Fruit fly (Drosophila melanogaster): ENCODE results near the gene TpnC73F.

The TpnC73F gene

DNA sequence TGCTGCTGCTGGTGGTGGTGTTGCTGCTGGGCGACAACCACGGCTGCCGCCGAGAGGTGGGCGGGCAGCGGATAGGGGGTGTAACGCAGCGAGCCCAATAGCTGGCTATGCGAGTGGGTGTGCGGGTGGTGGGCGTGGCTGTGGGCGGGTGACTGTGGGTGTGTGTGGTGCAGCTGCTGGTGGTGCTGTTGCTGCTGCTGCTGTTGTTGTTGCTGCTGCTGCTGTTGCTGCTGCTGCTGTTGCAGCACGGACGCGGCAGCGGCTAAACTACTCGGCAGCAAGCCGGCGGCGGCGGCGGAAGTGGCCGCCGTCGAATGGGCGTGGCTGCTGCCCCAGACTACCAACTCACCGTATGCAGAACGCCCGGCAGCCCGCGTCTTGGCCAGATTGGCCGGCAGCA is 31.4 kb downstream of the TpnC73F start:
- TF ChIP-seq CG8159 (tag; optimal IDR thresholded peaks at IDR 0.05): no peak
- no peak for TF ChIP-seq CG8301 (tag; optimal IDR thresholded peaks at IDR 0.05)
- TF ChIP-seq CG9948 (tag; optimal IDR thresholded peaks at IDR 0.05): no peak
- TF ChIP-seq CG10348 (GFP tag; IDR thresholded peaks at IDR 0.05): no peak
- no peak for TF ChIP-seq D1 (tag; optimal IDR thresholded peaks at IDR 0.05)
- TF ChIP-seq Ets98B (GFP tag; IDR thresholded peaks at IDR 0.05): no peak
- no peak for TF ChIP-seq CG15710 (tag; optimal IDR thresholded peaks at IDR 0.05)
- no peak for TF ChIP-seq Snoo (tag; optimal IDR thresholded peaks at IDR 0.05)
- TF ChIP-seq fd96Ca (GFP tag; IDR thresholded peaks at IDR 0.05): no peak
- no peak for TF ChIP-seq CG34367 (tag; optimal IDR thresholded peaks at IDR 0.05)
- no peak for TF ChIP-seq CG17806 (tag; optimal IDR thresholded peaks at IDR 0.05)
- TF ChIP-seq Pif1A (GFP tag; optimal IDR thresholded peaks at IDR 0.05): no peak
- TF ChIP-seq CG14655 (GFP tag; optimal IDR thresholded peaks at IDR 0.05): no peak
- no peak for TF ChIP-seq Pif1B (GFP tag; optimal IDR thresholded peaks at IDR 0.05)

All from whole organism, pupa.